Worm (Caenorhabditis elegans) whole organism, midembryonic: Measurements from ENCODE around the gene F41B4.2.

Experiments
- T22C8.4 ChIP-seq: fragments of 200-800 bp; sonication (Bioruptor generic); IDR thresholded peaks from 2 replicates; pipeline ENCODE4 v1.3.6; 2022; ENCODE audit warnings: missing genetic modification characterization, missing compliant biosample characterization
- cog-1 ChIP-seq: sonication (generic microtip); optimal IDR thresholded peaks from 2 replicates; lab custom pipeline; 2016; ENCODE audit warnings: missing genetic modification characterization, missing compliant biosample characterization
- flt-1 ChIP-seq: fragments of 200-800 bp; sonication (Bioruptor generic); IDR thresholded peaks from 2 replicates; pipeline ENCODE4 v1.3.6; 2022; ENCODE audit warnings: missing genetic modification characterization, missing compliant biosample characterization
- klf-2 ChIP-seq: fragments of 200-800 bp; sonication (Bioruptor generic); conservative IDR thresholded peaks from 2 replicates; pipeline ENCODE4 v1.3.6; 2022; ENCODE audit warnings: missing genetic modification reagents, missing genetic modification characterization, missing compliant biosample characterization
- med-1 ChIP-seq: sonication (generic microtip); optimal IDR thresholded peaks from 2 replicates; lab custom pipeline; 2017; ENCODE audit warnings: missing genetic modification characterization, mild to moderate bottlenecking, missing compliant biosample characterization, antibody characterized with exemption, missing genetic modification reagents; ENCODE audit not compliant: insufficient read depth
- ref-1 ChIP-seq: fragments of 200-800 bp; sonication (Bioruptor generic); conservative IDR thresholded peaks from 2 replicates; pipeline ENCODE4 v1.3.6; 2022; ENCODE audit warnings: missing genetic modification reagents, missing genetic modification characterization, missing compliant biosample characterization
- tab-1 ChIP-seq: fragments of 200-800 bp; sonication (Bioruptor generic); IDR thresholded peaks from 2 replicates; pipeline ENCODE4 v1.3.6; 2022; ENCODE audit warnings: missing genetic modification characterization, missing compliant biosample characterization
- ztf-23 ChIP-seq: fragments of 200-800 bp; sonication (Bioruptor generic); IDR thresholded peaks from 2 replicates; pipeline ENCODE4 v1.3.6; 2022; ENCODE audit warnings: missing genetic modification reagents, missing genetic modification characterization, missing compliant biosample characterization
- ztf-29 ChIP-seq: fragments of 200-800 bp; sonication (Bioruptor generic); IDR thresholded peaks from 2 replicates; pipeline ENCODE4 v1.3.6; 2022; ENCODE audit warnings: missing genetic modification reagents, missing genetic modification characterization, missing compliant biosample characterization

The F41B4.2 gene

DNA sequence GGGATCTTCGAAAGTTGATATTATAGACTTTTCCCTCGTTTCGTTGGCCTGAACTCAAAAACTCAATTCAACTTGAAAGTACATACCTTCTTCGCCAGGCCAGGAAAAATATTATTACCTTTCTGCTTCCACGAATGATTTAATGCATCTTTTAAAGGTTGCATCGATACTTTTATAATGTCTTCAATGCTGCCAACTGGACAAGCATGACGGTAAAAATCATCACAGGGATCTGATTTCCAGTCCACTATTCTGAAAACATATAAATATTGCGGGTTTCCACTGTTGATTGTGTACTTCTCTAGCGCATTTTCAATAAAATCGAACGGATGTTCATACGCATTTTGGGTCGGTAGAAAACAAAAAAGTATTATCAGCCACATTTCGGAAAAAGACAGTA is 28.0 kb upstream of the F41B4.2 start, which contains the start of gene nep-4:
Gene nep-4, minus strand, starts transcription at position 393 of the 400 bp plus-strand sequence.
- TF ChIP-seq tab-1 (GFP tag; lab: Robert Waterston, UW) (no peak), T22C8.4 (GFP tag; lab: Robert Waterston, UW) (no peak), cog-1 (no peak), ref-1 (GFP tag; lab: Robert Waterston, UW) (no peak), ztf-23 (GFP tag; lab: Robert Waterston, UW) (no peak), flt-1 (no peak), klf-2 (GFP tag; lab: Robert Waterston, UW) (no peak)

DNA sequence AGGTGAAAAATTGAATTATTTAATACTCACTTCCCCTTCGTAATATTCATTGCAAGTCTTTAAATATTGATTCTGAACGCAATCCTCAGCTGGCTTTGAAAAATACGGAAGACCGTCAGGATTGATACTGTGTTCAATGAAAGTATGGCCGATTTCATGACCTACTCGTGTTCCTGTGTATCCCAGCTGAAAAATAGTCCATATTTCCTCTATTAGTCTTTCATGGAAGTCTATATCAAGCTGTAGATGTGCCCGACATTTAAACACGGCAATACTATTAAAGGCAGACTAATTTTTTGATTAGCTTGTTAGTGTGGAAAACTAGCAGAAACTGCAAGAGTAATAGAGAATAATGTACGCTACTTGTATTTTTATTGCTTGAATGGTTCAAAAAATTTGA is 26.5 kb upstream of the F41B4.2 start:
- TF ChIP-seq med-1 (no peak), cog-1 (no peak), ztf-23 (GFP tag; lab: Robert Waterston, UW) (no peak), T22C8.4 (GFP tag; lab: Robert Waterston, UW) (no peak), tab-1 (GFP tag; lab: Robert Waterston, UW) (no peak), klf-2 (GFP tag; lab: Robert Waterston, UW) (no peak)

DNA sequence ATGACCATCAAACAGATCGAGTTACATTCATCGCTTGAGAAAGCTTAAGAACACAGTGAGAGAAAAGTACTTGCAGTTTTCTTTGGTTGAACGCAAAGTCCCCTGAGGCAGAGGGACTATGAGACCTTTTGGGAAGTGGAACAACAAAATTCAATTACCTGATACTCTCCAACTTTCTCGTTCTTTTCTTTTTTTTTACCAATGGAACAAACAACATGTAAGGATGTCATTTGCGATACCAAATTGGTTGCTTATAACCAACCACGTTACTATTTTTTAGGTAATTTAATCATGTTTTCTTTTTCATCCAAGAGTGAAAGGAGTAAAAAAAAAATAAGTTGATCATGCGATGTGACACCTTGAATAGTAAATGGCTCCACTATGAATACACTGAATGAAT is 21.7 kb upstream of the F41B4.2 start:
- no peak for TF ChIP-seq ref-1 (GFP tag; lab: Robert Waterston, UW)
- TF ChIP-seq ztf-29 (GFP tag; lab: Robert Waterston, UW) = no peak
- TF ChIP-seq tab-1 (GFP tag; lab: Robert Waterston, UW) = no peak
- no peak for TF ChIP-seq T22C8.4 (GFP tag; lab: Robert Waterston, UW)
- TF ChIP-seq med-1 = no peak
- no peak for TF ChIP-seq ztf-23 (GFP tag; lab: Robert Waterston, UW)
- no peak for TF ChIP-seq flt-1
- TF ChIP-seq cog-1 = no peak
- TF ChIP-seq klf-2 (GFP tag; lab: Robert Waterston, UW) = no peak

DNA sequence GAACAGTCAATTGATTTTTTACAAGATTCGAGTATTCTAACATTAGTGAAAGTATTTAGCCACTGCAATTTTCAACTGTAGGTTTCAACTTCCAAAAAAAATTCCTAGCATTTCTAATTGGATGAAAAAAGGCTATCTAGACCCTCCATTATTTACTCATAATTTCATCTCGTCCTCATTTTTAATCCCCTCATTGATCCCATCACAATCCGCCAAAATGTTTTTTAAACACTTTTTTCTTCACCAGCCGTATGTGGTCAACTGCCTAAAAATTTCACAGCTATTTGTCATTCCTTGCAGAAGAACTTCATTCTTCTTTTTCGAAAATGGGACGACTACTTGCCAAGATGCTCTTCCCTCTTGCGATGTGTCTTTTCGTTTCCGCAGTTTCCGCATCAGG is 18.3 kb upstream of the F41B4.2 start, which contains the start of gene rig-3:
Gene rig-3, plus strand, starts transcription at position 301 of the 400 bp plus-strand sequence.
- TF ChIP-seq T22C8.4 (GFP tag; lab: Robert Waterston, UW) = no peak
- TF ChIP-seq ztf-23 (GFP tag; lab: Robert Waterston, UW) = no peak
- no peak for TF ChIP-seq tab-1 (GFP tag; lab: Robert Waterston, UW)
- no peak for TF ChIP-seq ztf-29 (GFP tag; lab: Robert Waterston, UW)
- no peak for TF ChIP-seq flt-1
- TF ChIP-seq cog-1 = no peak
- no peak for TF ChIP-seq klf-2 (GFP tag; lab: Robert Waterston, UW)
- no peak for TF ChIP-seq med-1
- TF ChIP-seq ref-1 (GFP tag; lab: Robert Waterston, UW) = no peak

DNA sequence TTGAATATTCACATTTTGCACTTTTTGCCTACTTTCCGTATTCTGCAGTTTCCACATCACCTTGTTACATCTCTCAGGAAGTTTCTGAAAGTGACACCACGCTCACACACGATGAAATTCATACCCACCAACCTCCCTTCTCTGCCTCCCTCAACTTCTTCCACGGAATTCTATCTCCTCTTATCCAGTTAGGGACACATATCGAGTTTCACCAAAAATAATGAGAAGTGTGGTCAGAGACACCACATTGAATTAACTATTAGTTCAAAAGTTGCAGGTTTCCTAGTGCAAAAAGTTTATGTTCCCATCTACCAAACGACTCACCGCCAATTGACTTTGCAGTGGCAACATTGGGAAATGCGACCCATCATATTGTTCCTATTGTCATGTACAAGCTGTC is 15.3 kb upstream of the F41B4.2 start:
- TF ChIP-seq cog-1 (no peak), tab-1 (GFP tag; lab: Robert Waterston, UW) (no peak), ztf-23 (GFP tag; lab: Robert Waterston, UW) (no peak), flt-1 (no peak), T22C8.4 (GFP tag; lab: Robert Waterston, UW) (no peak), ref-1 (GFP tag; lab: Robert Waterston, UW) (no peak), med-1 (no peak)

DNA sequence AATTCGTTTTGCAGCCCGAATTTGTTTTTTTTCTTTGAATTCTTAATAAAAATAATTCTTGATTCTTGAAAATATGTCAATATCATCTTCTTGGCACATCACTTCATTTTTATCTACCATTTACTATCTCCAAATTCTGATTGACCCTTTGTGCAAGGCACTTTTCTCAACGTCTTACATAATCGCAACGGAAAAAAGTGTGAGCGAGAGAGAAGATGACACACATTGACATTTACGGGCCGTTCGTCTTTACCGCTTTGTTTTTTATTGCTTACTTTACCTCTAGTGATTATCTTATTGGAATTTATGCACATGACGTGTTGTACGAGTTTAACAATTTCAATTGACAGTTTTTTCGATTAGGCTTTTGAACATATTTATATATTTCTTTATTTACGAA is 13.5 kb upstream of the F41B4.2 start:
- TF ChIP-seq T22C8.4 (GFP tag; lab: Robert Waterston, UW) = no peak
- TF ChIP-seq ztf-29 (GFP tag; lab: Robert Waterston, UW) = no peak
- no peak for TF ChIP-seq flt-1
- no peak for TF ChIP-seq tab-1 (GFP tag; lab: Robert Waterston, UW)
- no peak for TF ChIP-seq ref-1 (GFP tag; lab: Robert Waterston, UW)
- no peak for TF ChIP-seq cog-1
- no peak for TF ChIP-seq ztf-23 (GFP tag; lab: Robert Waterston, UW)

DNA sequence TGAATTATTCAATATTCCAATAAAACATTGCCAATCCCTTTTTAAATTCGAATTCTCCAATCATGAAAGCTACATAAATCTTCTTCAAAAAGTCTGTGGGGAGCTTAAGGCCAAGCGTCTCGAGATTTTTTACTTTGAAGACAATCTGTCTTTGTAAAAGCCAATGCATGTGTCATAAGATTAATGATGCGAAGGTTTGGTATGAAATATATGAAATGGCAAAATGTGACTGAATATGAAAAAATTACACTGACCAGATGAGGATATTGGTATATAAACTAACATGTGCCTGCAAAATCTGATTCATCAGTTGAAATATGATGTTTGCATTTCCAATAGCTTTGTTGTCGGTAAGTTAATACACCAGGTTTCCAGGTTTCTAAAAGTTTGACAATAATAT is 10.9 kb upstream of the F41B4.2 start, which contains the start of gene C53B7.2:
Gene C53B7.2, plus strand, starts transcription at position 301 of the 400 bp plus-strand sequence.
- TF ChIP-seq ztf-29 (GFP tag; lab: Robert Waterston, UW) = no peak

DNA sequence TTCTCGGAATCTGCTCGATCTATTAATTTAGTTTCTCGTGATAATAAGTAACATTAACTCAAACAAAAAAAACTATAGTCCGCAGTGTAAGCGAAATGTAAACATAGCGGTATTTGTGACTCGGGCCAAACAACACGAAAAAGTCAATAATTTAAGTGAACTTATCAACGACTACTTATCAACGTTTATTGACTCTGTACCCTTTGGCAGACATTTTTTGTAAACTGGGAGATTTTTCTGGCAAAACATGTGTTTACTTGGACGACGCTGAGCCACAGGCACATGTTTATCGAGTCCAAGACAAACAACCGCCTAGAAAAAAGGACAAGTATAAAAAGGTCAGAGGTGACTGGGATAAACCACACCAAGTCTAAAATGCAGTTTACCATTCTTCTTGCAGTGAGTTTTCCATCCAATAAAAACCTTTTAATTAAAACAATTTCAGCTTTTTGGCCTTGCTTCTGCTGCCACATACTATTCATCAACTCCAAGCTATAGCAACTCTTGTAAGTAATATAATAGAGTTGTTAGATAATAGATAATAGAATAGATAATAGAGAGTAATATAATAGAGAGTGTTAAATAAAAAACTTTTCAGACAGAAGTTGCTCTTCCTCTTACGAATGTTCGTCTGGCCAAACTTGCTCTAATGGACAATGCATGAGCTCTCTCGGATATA is 9.5 kb upstream of the F41B4.2 start, which contains the start of gene C53B7.3:
Gene C53B7.3, plus strand, starts transcription at position 362 of the 679 bp plus-strand sequence.
- TF ChIP-seq klf-2 (GFP tag; lab: Robert Waterston, UW) (no peak), ztf-29 (GFP tag; lab: Robert Waterston, UW) (no peak), flt-1 (no peak), med-1 (no peak), cog-1 (no peak)

DNA sequence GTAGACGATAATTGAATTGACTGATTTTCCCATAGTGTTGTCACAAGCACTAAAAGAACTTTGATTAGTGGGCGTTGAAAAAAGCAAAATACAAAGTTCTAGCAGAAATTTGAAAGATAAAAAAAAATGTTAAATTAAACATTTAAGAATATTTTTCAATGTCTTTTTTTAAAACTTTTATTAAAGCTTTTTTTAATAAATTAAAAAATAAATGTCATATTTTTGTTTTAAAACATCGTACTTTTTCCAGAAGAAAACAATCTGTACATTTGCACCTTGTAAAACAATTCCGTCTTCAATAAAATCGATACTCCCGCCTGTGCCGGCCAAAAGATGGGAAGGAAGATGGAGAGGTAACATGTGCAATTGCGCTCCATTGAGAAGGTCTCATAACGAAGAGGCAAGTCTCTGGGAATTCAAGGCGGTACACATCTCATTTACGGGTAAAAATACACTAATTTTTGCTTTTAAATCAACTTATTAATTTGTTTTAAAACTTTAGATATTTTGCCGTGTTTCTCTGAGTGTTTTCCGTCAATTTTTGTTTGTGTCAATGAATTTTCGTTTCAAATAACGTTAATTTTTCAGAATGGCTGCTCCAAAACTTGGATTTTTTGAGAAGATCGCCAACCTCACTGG is 5.7 kb upstream of the F41B4.2 start, which contains the start of the genes glr-6 and asg-2:
Gene glr-6, minus strand, starts transcription at position 51 of the 639 bp plus-strand sequence.
Gene asg-2, plus strand, starts transcription at position 589 of the 639 bp plus-strand sequence.
- TF ChIP-seq ztf-29 (GFP tag; lab: Robert Waterston, UW) = no peak
- TF ChIP-seq ref-1 (GFP tag; lab: Robert Waterston, UW) = no peak
- TF ChIP-seq cog-1 = peak; percentile 47
- TF ChIP-seq med-1 = no peak
- no peak for TF ChIP-seq ztf-23 (GFP tag; lab: Robert Waterston, UW)
- TF ChIP-seq T22C8.4 (GFP tag; lab: Robert Waterston, UW) = peak; percentile 87
- TF ChIP-seq flt-1 = 0 out of 2 replicates have a peak, but pooled peaks have one; percentile 53

DNA sequence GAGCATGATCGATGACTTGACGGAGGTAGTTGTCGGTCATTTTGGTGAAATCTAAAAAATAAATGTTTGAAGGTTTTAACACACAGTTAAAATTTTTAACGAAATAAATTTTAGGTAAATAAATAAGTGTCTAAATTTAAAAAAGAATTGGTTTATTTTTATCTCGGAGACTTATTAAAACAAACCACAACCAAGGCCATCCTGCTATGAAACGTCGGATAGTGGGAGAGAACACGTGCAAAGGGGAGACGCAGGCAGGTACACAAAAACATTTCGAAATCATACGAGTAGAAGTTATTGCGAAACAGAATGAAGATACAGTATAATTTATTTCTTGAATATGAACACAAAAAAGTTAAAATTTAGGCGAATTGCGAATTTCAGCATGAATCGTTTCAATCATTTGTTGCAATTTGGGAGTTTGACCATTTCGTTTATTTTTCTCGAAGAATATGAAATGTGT is 1.0 kb upstream of the F41B4.2 start, which contains the start of gene F41B4.3:
Gene F41B4.3, minus strand, starts transcription at position 51 of the 463 bp plus-strand sequence.
- TF ChIP-seq med-1 (no peak), cog-1 (no peak), ztf-23 (GFP tag; lab: Robert Waterston, UW) (no peak), klf-2 (GFP tag; lab: Robert Waterston, UW) (no peak), flt-1 (no peak), ztf-29 (GFP tag; lab: Robert Waterston, UW) (no peak), T22C8.4 (GFP tag; lab: Robert Waterston, UW) (no peak), tab-1 (GFP tag; lab: Robert Waterston, UW) (no peak), ref-1 (GFP tag; lab: Robert Waterston, UW) (no peak)
